Fruit fly (Drosophila melanogaster) whole organism, embryonic: ENCODE data around the gene shakB.

ENCODE experiments used
- CG6654 ChIP-seq: fragments of 200-800 bp; sonication (Bioruptor generic); optimal IDR thresholded peaks from 2 replicates; lab custom pipeline; 2017; ENCODE audit warnings: missing biosample characterization, mild to moderate bottlenecking, missing genetic modification characterization
- Camta ChIP-seq: fragments of 200-800 bp; sonication (Bioruptor generic); optimal IDR thresholded peaks from 2 replicates; lab custom pipeline; 2016; ENCODE audit warnings: missing biosample characterization, missing genetic modification characterization
- Hr51 ChIP-seq, 2 experiments: fragments of 200-800 bp; sonication (Bioruptor generic); optimal IDR thresholded peaks; 2 replicates in 1 of 2; 3 replicates in 1 of 2; lab custom pipeline; 2016 to 2018; ENCODE audit warnings: missing biosample characterization in 2 of 2, missing genetic modification characterization in 2 of 2, mild to moderate bottlenecking in 1 of 2, moderate library complexity in 1 of 2
- PHDP ChIP-seq: fragments of 200-800 bp; sonication (Bioruptor generic); optimal IDR thresholded peaks from 3 replicates; lab custom pipeline; 2018; ENCODE audit warnings: missing biosample characterization, mild to moderate bottlenecking, missing genetic modification characterization, moderate library complexity
- bbx ChIP-seq: fragments of 200-800 bp; sonication (Bioruptor generic); IDR thresholded peaks from 2 replicates; pipeline ENCODE4 v1.3.6; 2022; ENCODE audit warnings: missing biosample characterization, missing genetic modification characterization; ENCODE audit not compliant: partially characterized antibody
- org-1 ChIP-seq: fragments of 200-800 bp; sonication (Bioruptor generic); optimal IDR thresholded peaks from 2 replicates; lab custom pipeline; 2017; ENCODE audit warnings: missing biosample characterization, missing genetic modification characterization
- tio ChIP-seq: fragments of 200-800 bp; sonication (Bioruptor generic); optimal IDR thresholded peaks from 2 replicates; lab custom pipeline; 2017; ENCODE audit warnings: missing biosample characterization, missing genetic modification characterization, inconsistent platforms
- z ChIP-seq: fragments of 200-800 bp; sonication (Bioruptor generic); IDR thresholded peaks from 3 replicates; pipeline ENCODE4 v1.3.6; 2022; ENCODE audit warnings: missing biosample characterization, missing genetic modification characterization

- TF ChIP-seq org-1 (no peak), Camta (GFP tag; lab: Kevin White, UChicago) (no peak), PHDP (tag; lab: Kevin White, UChicago) (no peak), z (GFP tag; lab: Robert Waterston, UW) (no peak), bbx (GFP tag; lab: Robert Waterston, UW) (no peak), CG6654 (GFP tag; lab: Kevin White, UChicago) (no peak), Hr51 (GFP tag; optimal IDR thresholded peaks at IDR 0.05; lab: Kevin White, UChicago) (no peak), tio (GFP tag; lab: Kevin White, UChicago) (no peak)
Measured at dm6 chrX:20965369-20966040, 38.7 kb upstream of the shakB start, which contains the start of gene CG1304.
